Fruit fly (Drosophila melanogaster) whole organism, embryonic: ENCODE results near the gene CG15927.
A peak's percentile ranks its signal among the peaks of the same experiment; 100 is the strongest.

Source experiments
- ATbp ChIP-seq: fragments of 200-800 bp; sonication (Bioruptor generic); optimal IDR thresholded peaks from 2 replicates; lab custom pipeline; 2017; ENCODE audit warnings: missing biosample characterization, mild to moderate bottlenecking, missing genetic modification characterization, missing genetic modification reagents
- Ada2b ChIP-seq: fragments of 200-800 bp; sonication (Bioruptor generic); IDR thresholded peaks from 2 replicates; pipeline ENCODE4 v1.3.6; 2022; ENCODE audit warnings: missing biosample characterization, missing genetic modification characterization
- Aef1 ChIP-seq: fragments of 200-800 bp; sonication (Bioruptor generic); IDR thresholded peaks from 3 replicates; pipeline ENCODE4 v1.3.6; 2022; ENCODE audit warnings: missing biosample characterization, missing genetic modification characterization
- Awh ChIP-seq: fragments of 200-800 bp; sonication (Bioruptor generic); IDR thresholded peaks from 2 replicates; pipeline ENCODE4, ENCODE4 v1.3.6; 2022; ENCODE audit warnings: missing biosample characterization, missing genetic modification characterization
- B-H1 ChIP-seq: fragments of 200-800 bp; sonication (Bioruptor generic); IDR thresholded peaks from 3 replicates; pipeline ENCODE4 v1.3.6; 2022; ENCODE audit warnings: missing biosample characterization, missing genetic modification characterization
- B-H2 ChIP-seq: fragments of 200-800 bp; sonication (Bioruptor generic); optimal IDR thresholded peaks from 2 replicates; lab custom pipeline; 2018; ENCODE audit warnings: missing biosample characterization, mild to moderate bottlenecking, missing genetic modification characterization
- BEAF-32 ChIP-seq: fragments of 200-800 bp; sonication (Bioruptor generic); optimal IDR thresholded peaks from 3 replicates; lab custom pipeline; 2017; ENCODE audit warnings: missing biosample characterization, missing genetic modification characterization, mild to moderate bottlenecking, moderate library complexity, missing genetic modification reagents
- CG10147 ChIP-seq: fragments of 200-800 bp; sonication (Bioruptor generic); optimal IDR thresholded peaks from 2 replicates; lab custom pipeline; 2019; ENCODE audit warnings: missing biosample characterization, mild to moderate bottlenecking, missing genetic modification characterization, moderate library complexity
- CG11696 ChIP-seq: fragments of 200-800 bp; sonication (Bioruptor generic); IDR thresholded peaks from 2 replicates; pipeline ENCODE4 v1.3.6; 2022; ENCODE audit warnings: missing biosample characterization, missing genetic modification characterization
- CG13894 ChIP-seq: fragments of 200-800 bp; sonication (Bioruptor generic); optimal IDR thresholded peaks from 3 replicates; lab custom pipeline; 2018; ENCODE audit warnings: missing biosample characterization, mild to moderate bottlenecking, missing genetic modification characterization, moderate library complexity
- CG14667 ChIP-seq: fragments of 200-800 bp; sonication (Bioruptor generic); IDR thresholded peaks from 2 replicates; pipeline ENCODE4 v1.3.6; 2022; ENCODE audit warnings: missing biosample characterization, missing genetic modification characterization
- CG14710 ChIP-seq: fragments of 200-800 bp; sonication (Bioruptor generic); optimal IDR thresholded peaks from 3 replicates; lab custom pipeline; 2019; ENCODE audit warnings: missing biosample characterization, mild to moderate bottlenecking, missing genetic modification characterization, moderate library complexity
- CG15269 ChIP-seq: fragments of 200-800 bp; sonication (Bioruptor generic); optimal IDR thresholded peaks from 2 replicates; lab custom pipeline; 2018; ENCODE audit warnings: missing biosample characterization, mild to moderate bottlenecking, missing genetic modification characterization, moderate library complexity
- CG1603 ChIP-seq: fragments of 200-800 bp; sonication (Bioruptor generic); optimal IDR thresholded peaks from 2 replicates; lab custom pipeline; 2019; ENCODE audit warnings: missing biosample characterization, mild to moderate bottlenecking, missing genetic modification characterization, moderate library complexity
- CG17328 ChIP-seq: fragments of 200-800 bp; sonication (Bioruptor generic); IDR thresholded peaks from 2 replicates; pipeline ENCODE4 v1.3.6; 2022; ENCODE audit warnings: missing biosample characterization, missing genetic modification characterization
- CG17361 ChIP-seq: fragments of 200-800 bp; sonication (Bioruptor generic); IDR thresholded peaks from 3 replicates; pipeline ENCODE4 v1.3.6; 2022; ENCODE audit warnings: missing biosample characterization, missing genetic modification characterization
- CG18011 ChIP-seq: fragments of 200-800 bp; sonication (Bioruptor generic); optimal IDR thresholded peaks from 2 replicates; lab custom pipeline; 2017; ENCODE audit warnings: missing biosample characterization, missing genetic modification characterization, mild to moderate bottlenecking, moderate library complexity, missing genotype
- CG33557 ChIP-seq: fragments of 200-800 bp; sonication (Bioruptor generic); optimal IDR thresholded peaks from 2 replicates; lab custom pipeline; 2019; ENCODE audit warnings: missing biosample characterization, mild to moderate bottlenecking, missing genetic modification characterization, moderate library complexity
- CG5180 ChIP-seq: fragments of 200-800 bp; sonication (Bioruptor generic); optimal IDR thresholded peaks from 3 replicates; lab custom pipeline; 2017; ENCODE audit warnings: missing biosample characterization, missing genetic modification characterization, mild to moderate bottlenecking, moderate library complexity, missing genetic modification reagents
- CG6683 ChIP-seq: fragments of 200-800 bp; sonication (Bioruptor generic); optimal IDR thresholded peaks from 2 replicates; lab custom pipeline; 2017; ENCODE audit warnings: missing biosample characterization, mild to moderate bottlenecking, missing genetic modification characterization, missing genetic modification reagents
- CG6689 ChIP-seq: fragments of 200-800 bp; sonication (Bioruptor generic); IDR thresholded peaks from 2 replicates; pipeline ENCODE4 v1.3.6; 2022; ENCODE audit warnings: missing biosample characterization, missing genetic modification characterization
- Eip74EF ChIP-seq, 2 experiments: fragments of 200-800 bp in 1 of 2; fragments of >200 bp in 1 of 2; sonication (Bioruptor generic) in 1 of 2; optimal IDR thresholded peaks; 2 replicates each; lab custom pipeline; 2017 to 2019; ENCODE audit warnings: missing biosample characterization in 2 of 2, missing genetic modification characterization in 2 of 2, mild to moderate bottlenecking in 1 of 2, moderate library complexity in 1 of 2
- Lhr ChIP-seq: fragments of 200-800 bp; sonication (Bioruptor generic); optimal IDR thresholded peaks from 3 replicates; lab custom pipeline; 2017; ENCODE audit warnings: mild to moderate bottlenecking, missing biosample characterization, missing genetic modification reagents, missing genetic modification characterization
- NK7.1 ChIP-seq: fragments of 200-800 bp; sonication (Bioruptor generic); optimal IDR thresholded peaks from 3 replicates; lab custom pipeline; 2016; ENCODE audit warnings: missing biosample characterization, missing genetic modification characterization
- Neu2 ChIP-seq: fragments of 200-800 bp; sonication (Bioruptor generic); optimal IDR thresholded peaks from 3 replicates; lab custom pipeline; 2016; ENCODE audit warnings: missing biosample characterization, missing genetic modification characterization, borderline replicate concordance
- PHDP ChIP-seq: fragments of 200-800 bp; sonication (Bioruptor generic); optimal IDR thresholded peaks from 3 replicates; lab custom pipeline; 2018; ENCODE audit warnings: missing biosample characterization, mild to moderate bottlenecking, missing genetic modification characterization, moderate library complexity
- Poxn ChIP-seq: fragments of 200-800 bp; sonication (Bioruptor generic); IDR thresholded peaks from 2 replicates; pipeline ENCODE4 v1.3.6; 2022; ENCODE audit warnings: missing biosample characterization, missing genetic modification characterization
- Rx ChIP-seq: fragments of 200-800 bp; sonication (Bioruptor generic); IDR thresholded peaks from 2 replicates; pipeline ENCODE4 v1.3.6; 2022; ENCODE audit warnings: missing biosample characterization, missing genetic modification characterization
- Taf1 ChIP-seq: fragments of 200-800 bp; sonication (Bioruptor generic); IDR thresholded peaks from 2 replicates; pipeline ENCODE4 v1.3.6; 2022; ENCODE audit warnings: missing biosample characterization, missing genetic modification characterization
- Xrp1 ChIP-seq: fragments of 200-800 bp; sonication (Bioruptor generic); IDR thresholded peaks from 2 replicates; pipeline ENCODE4 v1.3.6; 2022; ENCODE audit warnings: missing biosample characterization, missing genetic modification characterization
- ab ChIP-seq: fragments of 200-800 bp; sonication (Bioruptor generic); optimal IDR thresholded peaks from 2 replicates; lab custom pipeline; 2016; ENCODE audit warnings: missing biosample characterization, missing genetic modification characterization
- aop ChIP-seq: fragments of 200-800 bp; sonication (Bioruptor generic); IDR thresholded peaks from 2 replicates; pipeline ENCODE4 v1.3.6; 2022; ENCODE audit warnings: missing biosample characterization, missing genetic modification characterization
- bsh ChIP-seq, 2 experiments: fragments of 200-800 bp; sonication (Bioruptor generic); optimal IDR thresholded peaks; 2 replicates each; lab custom pipeline; 2017 to 2018; ENCODE audit warnings: mild to moderate bottlenecking in 2 of 2, missing biosample characterization in 2 of 2, missing genetic modification characterization in 2 of 2, moderate library complexity in 1 of 2
- cg ChIP-seq: fragments of 200-800 bp; sonication (Bioruptor generic); optimal IDR thresholded peaks from 3 replicates; lab custom pipeline; 2019; ENCODE audit warnings: missing biosample characterization, mild to moderate bottlenecking, missing genetic modification characterization, moderate library complexity
- chn ChIP-seq: fragments of 200-800 bp; sonication (Bioruptor generic); optimal IDR thresholded peaks from 2 replicates; lab custom pipeline; 2016; ENCODE audit warnings: missing biosample characterization, missing genetic modification characterization
- cwo ChIP-seq: fragments of 200-800 bp; sonication (Bioruptor generic); optimal IDR thresholded peaks from 3 replicates; lab custom pipeline; 2017; ENCODE audit warnings: missing biosample characterization, missing genetic modification characterization, mild to moderate bottlenecking, moderate library complexity, missing genetic modification reagents
- emc ChIP-seq: fragments of 200-800 bp; sonication (Bioruptor generic); optimal IDR thresholded peaks from 2 replicates; lab custom pipeline; 2016; ENCODE audit warnings: missing biosample characterization, missing genetic modification characterization
- gsb ChIP-seq: fragments of 200-800 bp; sonication (Bioruptor generic); IDR thresholded peaks from 2 replicates; pipeline ENCODE4 v1.3.6; 2022; ENCODE audit warnings: missing biosample characterization, missing genetic modification characterization
- her ChIP-seq: fragments of 200-800 bp; sonication (Bioruptor generic); optimal IDR thresholded peaks from 2 replicates; lab custom pipeline; 2016; ENCODE audit warnings: missing biosample characterization, missing genetic modification characterization
- hth ChIP-seq: fragments of >200 bp; optimal IDR thresholded peaks from 2 replicates; lab custom pipeline; 2017; ENCODE audit warnings: inconsistent platforms
- onecut ChIP-seq: fragments of 200-800 bp; sonication (Bioruptor generic); IDR thresholded peaks from 2 replicates; pipeline ENCODE4 v1.3.6; 2022; ENCODE audit warnings: missing biosample characterization, missing genetic modification characterization
- pan ChIP-seq, 4 experiments: fragments of >200 bp in 3 of 4; fragments of 200-800 bp in 1 of 4; sonication (Bioruptor generic) in 1 of 4; optimal IDR thresholded peaks in 3 of 4; IDR thresholded peaks in 1 of 4; 2 replicates each; pipeline versions ENCODE4 v1.3.6 to Lab custom; 2017 to 2022; ENCODE audit warnings: missing biosample characterization in 2 of 4, missing genetic modification characterization in 2 of 4, mixed read lengths in 1 of 4
- pros ChIP-seq: fragments of 200-800 bp; sonication (Bioruptor generic); optimal IDR thresholded peaks from 3 replicates; lab custom pipeline; 2019; ENCODE audit warnings: missing biosample characterization, mild to moderate bottlenecking, missing genetic modification characterization, moderate library complexity
- psq ChIP-seq: fragments of 200-800 bp; sonication (Bioruptor generic); optimal IDR thresholded peaks from 2 replicates; lab custom pipeline; 2017; ENCODE audit warnings: missing biosample characterization, missing genetic modification characterization
- sima ChIP-seq: fragments of 200-800 bp; sonication (Bioruptor generic); optimal IDR thresholded peaks from 2 replicates; lab custom pipeline; 2016; ENCODE audit warnings: missing biosample characterization, missing genetic modification characterization
- slou ChIP-seq: fragments of 200-800 bp; sonication (Bioruptor generic); optimal IDR thresholded peaks from 3 replicates; lab custom pipeline; 2016; ENCODE audit warnings: missing biosample characterization, missing genetic modification characterization
- tx ChIP-seq: fragments of 200-800 bp; sonication (Bioruptor generic); optimal IDR thresholded peaks from 2 replicates; lab custom pipeline; 2016; ENCODE audit warnings: missing biosample characterization, missing genetic modification characterization
- usp ChIP-seq: fragments of >200 bp; optimal IDR thresholded peaks from 2 replicates; lab custom pipeline; 2017; ENCODE audit warnings: missing biosample characterization, missing genetic modification characterization
- zen2 ChIP-seq: fragments of 200-800 bp; sonication (Bioruptor generic); IDR thresholded peaks from 3 replicates; pipeline ENCODE4 v1.3.6; 2022; ENCODE audit warnings: missing biosample characterization, missing genetic modification characterization; ENCODE audit not compliant: partially characterized antibody

The CG15927 gene

DNA sequence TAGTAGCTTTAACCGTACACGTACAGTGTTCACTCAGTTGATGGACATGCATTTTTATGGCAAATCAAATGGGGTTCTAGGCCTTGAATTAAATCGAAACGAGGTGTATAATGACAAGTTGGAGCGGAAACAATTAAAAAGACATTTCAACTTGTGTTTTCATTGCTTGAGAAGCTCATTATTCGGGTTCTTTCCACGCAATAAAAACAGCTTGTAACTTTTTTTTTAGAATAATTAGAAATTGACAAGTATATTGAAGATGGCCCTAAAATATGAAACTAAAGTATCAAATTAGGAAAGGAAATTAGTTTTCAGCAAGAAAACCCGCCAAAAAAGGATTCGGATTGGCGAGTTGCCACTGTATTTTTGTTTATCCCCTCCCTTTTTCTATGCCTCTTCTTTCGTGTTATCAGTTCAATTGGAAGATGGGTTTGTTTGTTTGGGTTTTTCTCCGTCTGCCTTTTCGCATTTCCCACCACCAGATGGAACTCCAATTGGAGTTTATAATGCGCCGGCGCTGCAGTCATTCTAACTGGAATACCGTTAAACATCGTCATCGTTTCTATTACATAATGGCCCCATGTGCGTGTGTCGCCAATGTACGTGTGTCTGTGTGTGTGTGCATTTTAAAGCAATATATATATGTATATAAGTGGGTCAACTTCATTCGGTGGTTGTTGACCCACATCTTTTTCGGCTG, 12.2 kb downstream of the CG15927 start (continued):
- TF ChIP-seq B-H2 (GFP tag; lab: Kevin White, UChicago) (no peak), cg (GFP tag; lab: Kevin White, UChicago) (peak; percentile 43), CG17361 (peak; percentile 66; the same call in 2 of the 3 replicates), gsb (GFP tag; lab: Robert Waterston, UW) (no peak), Ada2b (GFP tag; lab: Robert Waterston, UW) (no peak), psq (no peak), emc (GFP tag; lab: Kevin White, UChicago) (no peak), slou (GFP tag; lab: Kevin White, UChicago) (no peak), ATbp (GFP tag; lab: Kevin White, UChicago) (peak; percentile 26), NK7.1 (no peak), CG10147 (GFP tag; lab: Kevin White, UChicago) (peak; percentile 56), CG17328 (no peak), Rx (GFP tag; lab: Robert Waterston, UW) (no peak), CG14667 (GFP tag; lab: Robert Waterston, UW) (no peak), zen2 (GFP tag; lab: Robert Waterston, UW) (no peak), aop (GFP tag; lab: Robert Waterston, UW) (no peak), BEAF-32 (no peak), CG18011 (peak; percentile 4), chn (GFP tag; lab: Kevin White, UChicago) (peak; percentile 29), hth (lab: Kevin White, UChicago) (no peak), CG33557 (GFP tag; lab: Kevin White, UChicago) (no peak), CG11696 (GFP tag; lab: Robert Waterston, UW) (no peak), CG1603 (no peak), Xrp1 (GFP tag; lab: Robert Waterston, UW) (0 out of 2 replicates have a peak, but pooled peaks have one; percentile 5), Awh (no peak), PHDP (tag; lab: Kevin White, UChicago) (peak; percentile 60), CG6689 (no peak), usp (GFP tag; lab: Kevin White, UChicago) (no peak), CG5180 (GFP tag; lab: Kevin White, UChicago) (peak; percentile 29), pan (optimal IDR thresholded peaks at IDR 0.05; lab: Kevin White, UChicago) (no peak), pan (GFP tag; optimal IDR thresholded peaks at IDR 0.05 in 1 of 2, IDR thresholded peaks at IDR 0.05 in 1 of 2) (no peak), ab (GFP tag; lab: Kevin White, UChicago) (no peak), B-H1 (no peak), sima (GFP tag; lab: Kevin White, UChicago) (no peak), CG6683 (GFP tag; lab: Kevin White, UChicago) (no peak), onecut (GFP tag; lab: Robert Waterston, UW) (no peak; the same call in 1 of the 2 replicates), CG14710 (tag; lab: Kevin White, UChicago) (peak; percentile 9), CG15269 (peak; percentile 73), tx (no peak), Taf1 (GFP tag; lab: Robert Waterston, UW) (no peak), Neu2 (GFP tag; lab: Kevin White, UChicago) (no peak), CG13894 (no peak), Lhr (GFP tag; lab: Kevin White, UChicago) (no peak), bsh (GFP tag; optimal IDR thresholded peaks at IDR 0.05; lab: Kevin White, UChicago) (peak in 1 of 2 experiments; percentile 35), Aef1 (GFP tag; lab: Robert Waterston, UW) (0 out of 3 replicates have a peak, but pooled peaks have one; percentile 15), her (no peak), Poxn (GFP tag; lab: Robert Waterston, UW) (no peak), Eip74EF (GFP tag; optimal IDR thresholded peaks at IDR 0.05; lab: Kevin White, UChicago) (no peak), pros (GFP tag; lab: Kevin White, UChicago) (no peak), cwo (GFP tag; lab: Kevin White, UChicago) (peak; percentile 28)
